Worm (Caenorhabditis elegans): ENCODE measurements around the gene Y75D11A.6.
"Not testable (repeated sequence)": the region's sequence is repeated elsewhere in the genome, so short reads cannot be mapped to it uniquely, and the experiment has no call there.

DNA sequence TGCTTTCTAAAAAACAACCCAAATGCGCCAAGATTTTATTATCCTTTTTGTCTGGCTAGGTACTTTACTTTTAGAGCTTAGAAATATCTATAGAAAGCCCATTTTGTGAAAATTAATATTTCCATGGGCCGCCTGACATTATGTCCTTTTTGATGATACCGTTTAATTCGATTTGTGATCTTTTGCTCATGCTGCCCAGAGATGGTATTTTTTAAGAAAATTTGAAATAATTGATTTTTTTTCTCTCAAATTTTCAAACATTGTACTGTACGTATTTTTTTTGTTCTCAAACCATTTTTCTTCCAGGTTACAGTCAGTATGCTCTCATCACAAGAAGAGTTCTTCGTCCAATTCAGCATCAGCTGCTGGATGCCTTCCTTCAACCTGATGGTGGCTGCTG lies 5.8 kb downstream of the Y75D11A.6 start, which contains the start of gene Y75D11A.2:
- not testable (repeated sequence) for TF ChIP-seq C34F6.9 (tag; optimal IDR thresholded peaks at IDR 0.05); elt-1 (tag; optimal IDR thresholded peaks at IDR 0.05); elt-3 (tag; optimal IDR thresholded peaks at IDR 0.05); unc-39 (tag; optimal IDR thresholded peaks at IDR 0.05); aly-2 (tag; optimal IDR thresholded peaks at IDR 0.05); nhr-237 (tag; optimal IDR thresholded peaks at IDR 0.05); sma-3 (GFP tag; optimal IDR thresholded peaks at IDR 0.05); unc-55 (GFP tag; optimal IDR thresholded peaks at IDR 0.05); lsy-2 (tag; optimal IDR thresholded peaks at IDR 0.05); R02D3.7 (tag; optimal IDR thresholded peaks at IDR 0.05); nhr-23 (tag; optimal IDR thresholded peaks at IDR 0.05)
